Fruit fly (Drosophila melanogaster): ENCODE measurements around the gene unc-13-4A.

unc-13-4A gene

DNA sequence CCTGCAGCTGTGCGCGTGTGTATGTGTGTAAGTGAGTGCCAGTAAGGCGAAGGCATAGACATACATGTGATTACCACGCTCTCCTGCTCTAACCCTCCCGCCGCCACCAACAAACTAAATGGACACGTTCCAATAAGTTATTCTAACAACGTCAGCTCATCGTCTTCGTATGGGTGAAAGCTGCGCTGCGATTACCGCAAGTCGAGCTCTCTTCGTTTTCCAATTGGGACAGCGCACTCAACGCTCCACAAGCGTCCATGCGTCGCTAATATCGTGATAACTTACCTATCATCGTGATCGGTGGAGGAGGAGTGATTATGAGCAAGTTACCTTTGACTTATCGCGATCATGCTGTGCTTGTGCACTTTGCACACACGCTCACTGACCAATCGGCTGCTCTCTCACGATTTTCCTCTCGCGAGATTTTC, 48.4 kb upstream of the unc-13-4A start (continued):
- TF ChIP-seq Stat92E (GFP tag; optimal IDR thresholded peaks at IDR 0.05) (no peak), gsb (GFP tag; IDR thresholded peaks at IDR 0.05) (no peak), Six4 (GFP tag; optimal IDR thresholded peaks at IDR 0.05) (no peak), CG13424 (tag; optimal IDR thresholded peaks at IDR 0.05) (no peak), corto (GFP tag; optimal IDR thresholded peaks at IDR 0.05) (no peak), CG15073 (GFP tag; optimal IDR thresholded peaks at IDR 0.05) (no peak), gce (GFP tag; IDR thresholded peaks at IDR 0.05) (peak; percentile 47; the same call in 1 of the 3 replicates), CG15479 (GFP tag; optimal IDR thresholded peaks at IDR 0.05) (no peak), chinmo (GFP tag; IDR thresholded peaks at IDR 0.05; ENCODE audit: partially characterized antibody) (0 out of 4 replicates have a peak, but pooled peaks have one; percentile 8), CG6254 (GFP tag; optimal IDR thresholded peaks at IDR 0.05) (no peak), croc (GFP tag; conservative IDR thresholded peaks at IDR 0.05) (no peak), CG10147 (GFP tag; optimal IDR thresholded peaks at IDR 0.05) (no peak), CG6765 (GFP tag; optimal IDR thresholded peaks at IDR 0.05) (no peak), psq (GFP tag; optimal IDR thresholded peaks at IDR 0.05) (no peak), danr (GFP tag; IDR thresholded peaks at IDR 0.05) (no peak), CG2199 (GFP tag; IDR thresholded peaks at IDR 0.05) (peak; percentile 83), CG7372 (GFP tag; IDR thresholded peaks at IDR 0.05) (no peak), CG15601 (tag; optimal IDR thresholded peaks at IDR 0.05) (no peak), CG2129 (GFP tag; IDR thresholded peaks at IDR 0.05; ENCODE audit: partially characterized antibody) (no peak), CG17186 (GFP tag; optimal IDR thresholded peaks at IDR 0.05) (no peak), gfzf (GFP tag; optimal IDR thresholded peaks at IDR 0.05) (no peak), GATAe (GFP tag; conservative IDR thresholded peaks at IDR 0.05) (no peak), CG18599 (GFP tag; optimal IDR thresholded peaks at IDR 0.05) (no peak), NC2β (GFP tag; optimal IDR thresholded peaks at IDR 0.05) (no peak), NC2α (GFP tag; optimal IDR thresholded peaks at IDR 0.05) (no peak), Hr39 (optimal IDR thresholded peaks at IDR 0.05) (no peak), CG11456 (GFP tag; IDR thresholded peaks at IDR 0.05) (no peak), Ptx1 (GFP tag; IDR thresholded peaks at IDR 0.05) (0 out of 2 replicates have a peak, but pooled peaks have one; percentile 20), lola (GFP tag; optimal IDR thresholded peaks at IDR 0.05) (no peak), nmo (GFP tag; optimal IDR thresholded peaks at IDR 0.05) (no peak), gcm2 (GFP tag; optimal IDR thresholded peaks at IDR 0.05) (no peak), Opbp (GFP tag; IDR thresholded peaks at IDR 0.05; ENCODE audit: partially characterized antibody) (no peak), Bteb2 (GFP tag; optimal IDR thresholded peaks at IDR 0.05) (no peak), MESR4 (GFP tag; optimal IDR thresholded peaks at IDR 0.05) (no peak), crc (GFP tag; optimal IDR thresholded peaks at IDR 0.05) (no peak), Doc2 (GFP tag; IDR thresholded peaks at IDR 0.05) (no peak), CG15514 (GFP tag; optimal IDR thresholded peaks at IDR 0.05) (no peak), Neu2 (GFP tag; optimal IDR thresholded peaks at IDR 0.05; ENCODE audit: borderline replicate concordance) (no peak), CG32772 (GFP tag; IDR thresholded peaks at IDR 0.05) (no peak), Hr51 (GFP tag; optimal IDR thresholded peaks at IDR 0.05) (no peak), slbo (GFP tag; IDR thresholded peaks at IDR 0.05) (no peak), tio (GFP tag; optimal IDR thresholded peaks at IDR 0.05) (no peak), Atf-2 (GFP tag; optimal IDR thresholded peaks at IDR 0.05) (no peak), unc-4 (GFP tag; IDR thresholded peaks at IDR 0.05; ENCODE audit: partially characterized antibody) (no peak; the same call in 1 of the 2 replicates), CG10366 (GFP tag; IDR thresholded peaks at IDR 0.05) (no peak), Hmx (GFP tag; optimal IDR thresholded peaks at IDR 0.05) (no peak), CG14014 (GFP tag; IDR thresholded peaks at IDR 0.05) (no peak), ttk (GFP tag; IDR thresholded peaks at IDR 0.05) (no peak), gcm (GFP tag; optimal IDR thresholded peaks at IDR 0.05) (no peak), CG13775 (GFP tag; optimal IDR thresholded peaks at IDR 0.05) (no peak), pita (GFP tag; optimal IDR thresholded peaks at IDR 0.05) (no peak)
